Worm (Caenorhabditis elegans) whole organism, late embryonic: ENCODE results near the gene sru-38.

Experiments
- ama-1 ChIP-seq: fragments of 150-350 bp; optimal IDR thresholded peaks from 2 replicates; lab custom pipeline; 2014
- ceh-24 ChIP-seq: sonication (generic microtip); optimal IDR thresholded peaks from 2 replicates; lab custom pipeline; 2016; ENCODE audit warnings: mild to moderate bottlenecking, missing genetic modification characterization, missing compliant biosample characterization
- dve-1 ChIP-seq: sonication (generic microtip); optimal IDR thresholded peaks from 2 replicates; lab custom pipeline; 2017; ENCODE audit warnings: antibody characterized with exemption, mild to moderate bottlenecking, missing genetic modification characterization, missing compliant biosample characterization
- nhr-11 ChIP-seq: fragments of 150-350 bp; optimal IDR thresholded peaks from 2 replicates; lab custom pipeline; 2014; ENCODE audit warnings: missing biosample characterization, missing genetic modification characterization
- pax-1 ChIP-seq: fragments of 150-350 bp; optimal IDR thresholded peaks from 2 replicates; lab custom pipeline; 2014; ENCODE audit warnings: missing biosample characterization, missing genetic modification characterization
- sdc-2 ChIP-seq: sonication (generic microtip); optimal IDR thresholded peaks from 2 replicates; lab custom pipeline; 2016; ENCODE audit warnings: missing genotype, missing genetic modification characterization, missing compliant biosample characterization
- sox-2 ChIP-seq: fragments of 200-800 bp; sonication (Bioruptor generic); IDR thresholded peaks from 2 replicates; pipeline ENCODE4 v1.3.6; 2022; ENCODE audit warnings: missing genetic modification reagents, missing genetic modification characterization, missing compliant biosample characterization

- TF ChIP-seq sox-2 (no peak), sdc-2 (tag; lab: Kevin White, UChicago) (no peak), pax-1 (tag; lab: Kevin White, UChicago) (no peak), dve-1 (tag; lab: Kevin White, UChicago) (no peak), ama-1 (lab: Kevin White, UChicago) (no peak), ceh-24 (tag; lab: Kevin White, UChicago) (no peak), nhr-11 (no peak)
Measured at ce11 chrV:9816390-9816789, 19.5 kb downstream of the sru-38 start, which contains the start of gene sru-31.
